Worm (Caenorhabditis elegans): ENCODE measurements around the gene asb-1.

- TF ChIP-seq mdl-1 (tag; optimal IDR thresholded peaks at IDR 0.05) (no peak), unc-62 (GFP tag; optimal IDR thresholded peaks at IDR 0.05) (no peak), ama-1 (optimal IDR thresholded peaks at IDR 0.05) (no peak), nhr-77 (tag; optimal IDR thresholded peaks at IDR 0.05) (no peak), aha-1 (tag; optimal IDR thresholded peaks at IDR 0.05) (no peak), egl-27 (tag; optimal IDR thresholded peaks at IDR 0.05) (no peak), nhr-237 (tag; optimal IDR thresholded peaks at IDR 0.05) (no peak), hlh-4 (tag; optimal IDR thresholded peaks at IDR 0.05) (no peak), nhr-28 (tag; optimal IDR thresholded peaks at IDR 0.05) (no peak)
These were observed 16.8 kb upstream of the asb-1 start, which contains the start of gene sel-2 for ce11 chrIII:4612334-4612953.

Data from whole organism, L1 larva.